Worm (Caenorhabditis elegans) whole organism, young adult: ENCODE measurements around the gene tebp-1.

Experiments used
- ama-1 ChIP-seq, 3 experiments: fragments of 150-350 bp in 1 of 3; sonication (generic microtip) in 2 of 3; optimal IDR thresholded peaks; 2 replicates each; lab custom pipeline; 2014 to 2018; ENCODE audit warnings: missing biosample characterization in 2 of 3, missing genetic modification characterization in 2 of 3, missing genetic modification reagents in 2 of 3
- bed-2 ChIP-seq: fragments of 200-800 bp; sonication (Bioruptor generic); IDR thresholded peaks from 2 replicates; pipeline ENCODE4 v1.3.6; 2022; ENCODE audit warnings: missing genetic modification reagents, missing genetic modification characterization, missing compliant biosample characterization
- ceh-27 ChIP-seq: fragments of 200-800 bp; sonication (Bioruptor generic); optimal IDR thresholded peaks from 2 replicates; lab custom pipeline; 2018; ENCODE audit warnings: mild to moderate bottlenecking, missing genetic modification characterization, moderate library complexity, missing compliant biosample characterization
- ceh-79 ChIP-seq: sonication (generic microtip); optimal IDR thresholded peaks from 2 replicates; lab custom pipeline; 2017; ENCODE audit warnings: mild to moderate bottlenecking, missing genetic modification characterization, missing compliant biosample characterization
- let-526 ChIP-seq: fragments of 200-800 bp; sonication (Bioruptor generic); IDR thresholded peaks from 2 replicates; pipeline ENCODE4 v1.3.6; 2022; ENCODE audit warnings: missing genetic modification reagents, missing genetic modification characterization, missing compliant biosample characterization
- lin-35 ChIP-seq, 3 experiments: fragments of 150-350 bp in 2 of 3; sonication (generic microtip) in 1 of 3; optimal IDR thresholded peaks; 2 replicates each; lab custom pipeline; 2014 to 2018; ENCODE audit warnings: missing biosample characterization in 3 of 3, missing genetic modification characterization in 3 of 3, missing genetic modification reagents in 3 of 3
- madf-6 ChIP-seq: fragments of 200-800 bp; sonication (Bioruptor generic); IDR thresholded peaks from 2 replicates; pipeline ENCODE4 v1.3.6; 2022; ENCODE audit warnings: missing genetic modification reagents, missing genetic modification characterization, missing compliant biosample characterization
- rpc-1 ChIP-seq, 2 experiments: fragments of 150-350 bp in 1 of 2; sonication (generic microtip) in 1 of 2; optimal IDR thresholded peaks; 2 replicates each; lab custom pipeline; 2014 to 2018; ENCODE audit warnings: missing biosample characterization in 1 of 2, missing genetic modification characterization in 1 of 2, missing genetic modification reagents in 1 of 2, missing genotype in 1 of 2
- somi-1 ChIP-seq: fragments of 200-800 bp; sonication (Bioruptor generic); optimal IDR thresholded peaks from 2 replicates; lab custom pipeline; 2018; ENCODE audit warnings: mild to moderate bottlenecking, missing genetic modification characterization, missing compliant biosample characterization
- unc-62 ChIP-seq: fragments of 150-350 bp; optimal IDR thresholded peaks from 2 replicates; lab custom pipeline; 2014; ENCODE audit warnings: missing biosample characterization, missing genetic modification reagents, missing genetic modification characterization
- ztf-18 ChIP-seq: sonication (generic microtip); optimal IDR thresholded peaks from 2 replicates; lab custom pipeline; 2016; ENCODE audit warnings: missing genotype, mild to moderate bottlenecking, missing genetic modification characterization, missing compliant biosample characterization

DNA sequence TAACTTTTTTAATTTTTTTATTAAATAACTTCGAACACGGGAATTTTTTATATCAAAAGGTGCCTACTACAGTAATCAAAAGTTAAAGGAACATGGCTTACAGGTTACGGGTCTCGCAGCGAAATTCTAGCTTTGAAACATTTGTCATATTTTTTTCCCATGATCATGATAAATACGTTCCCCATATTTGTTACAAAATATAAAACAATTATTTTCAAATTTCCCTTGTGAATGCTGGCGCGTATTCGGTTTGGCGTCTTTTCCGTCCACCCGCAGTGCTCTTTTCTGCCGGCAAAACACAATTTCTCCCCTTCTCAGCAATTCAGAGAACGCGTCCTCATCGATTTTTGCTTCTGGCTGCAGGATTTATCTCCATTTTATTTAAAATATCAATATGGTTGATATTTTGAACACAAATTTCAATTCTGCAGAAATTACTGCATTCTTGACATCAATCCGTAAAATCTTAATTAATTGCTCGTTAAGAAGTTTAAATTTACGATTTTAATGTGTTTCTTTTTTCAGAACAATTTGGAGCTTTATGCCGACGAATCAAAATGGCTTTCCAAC lies 3.4 kb downstream of the tebp-1 start, which contains the start of gene imb-2:
- TF ChIP-seq ceh-79 (tag; lab: Kevin White, UChicago) (no peak), ama-1 (optimal IDR thresholded peaks at IDR 0.05; lab: Kevin White, UChicago) (no peak), ama-1 (GFP tag; optimal IDR thresholded peaks at IDR 0.05; lab: Kevin White, UChicago) (no peak), madf-6 (GFP tag; lab: Robert Waterston, UW) (peak; percentile 84), let-526 (GFP tag; lab: Robert Waterston, UW) (no peak), somi-1 (GFP tag; lab: Kevin White, UChicago) (no peak), rpc-1 (optimal IDR thresholded peaks at IDR 0.05; lab: Kevin White, UChicago) (no peak), rpc-1 (tag; optimal IDR thresholded peaks at IDR 0.05; lab: Kevin White, UChicago) (no peak), lin-35 (GFP tag; optimal IDR thresholded peaks at IDR 0.05; lab: Kevin White, UChicago) (peak in 1 of 3 experiments; percentile 73), ztf-18 (tag; lab: Kevin White, UChicago) (peak; percentile 89), unc-62 (GFP tag; lab: Kevin White, UChicago) (no peak), ceh-27 (peak; percentile 12), bed-2 (GFP tag; lab: Robert Waterston, UW) (no peak)
